Fruit fly (Drosophila melanogaster) whole organism, wandering third instar larva: Measurements from ENCODE around the gene Hou.

Experiments used
- Abd-B ChIP-seq: fragments of >200 bp; optimal IDR thresholded peaks from 2 replicates; lab custom pipeline; 2017; ENCODE audit warnings: missing biosample characterization, missing genetic modification characterization
- CG9705 ChIP-seq: fragments of 200-800 bp; sonication (Bioruptor generic); optimal IDR thresholded peaks from 2 replicates; lab custom pipeline; 2018; ENCODE audit warnings: missing biosample characterization, mild to moderate bottlenecking, missing genetic modification characterization
- CrebA ChIP-seq: fragments of 200-800 bp; sonication (Bioruptor generic); optimal IDR thresholded peaks from 2 replicates; lab custom pipeline; 2016; ENCODE audit warnings: missing biosample characterization, mild to moderate bottlenecking, missing genetic modification characterization, borderline replicate concordance
- GATAd ChIP-seq: sonication (Bioruptor generic); optimal IDR thresholded peaks from 2 replicates; lab custom pipeline; 2016; ENCODE audit warnings: missing biosample characterization, missing genetic modification characterization
- HLH106 ChIP-seq: fragments of 200-800 bp; optimal IDR thresholded peaks from 3 replicates; lab custom pipeline; 2019; ENCODE audit warnings: missing biosample characterization, mild to moderate bottlenecking, missing genetic modification characterization, moderate library complexity
- Hnf4 ChIP-seq: fragments of 200-800 bp; sonication (Bioruptor generic); optimal IDR thresholded peaks from 2 replicates; lab custom pipeline; 2016; ENCODE audit warnings: missing biosample characterization, mild to moderate bottlenecking, missing genetic modification characterization
- Hr78 ChIP-seq: fragments of >200 bp; optimal IDR thresholded peaks from 2 replicates; lab custom pipeline; 2017; ENCODE audit warnings: missing biosample characterization, missing genetic modification characterization
- Hr83 ChIP-seq: fragments of 200-300 bp; sonication (Bioruptor generic); optimal IDR thresholded peaks from 2 replicates; lab custom pipeline; 2016; ENCODE audit warnings: missing biosample characterization, mild to moderate bottlenecking, missing genetic modification characterization, moderate library complexity; ENCODE audit not compliant: poor library complexity, severe bottlenecking
- Mio ChIP-seq: sonication (Bioruptor generic); optimal IDR thresholded peaks from 2 replicates; lab custom pipeline; 2016; ENCODE audit warnings: missing biosample characterization, missing genetic modification characterization
- Myc ChIP-seq: fragments of >200 bp; optimal IDR thresholded peaks from 2 replicates; lab custom pipeline; 2017
- N ChIP-seq: fragments of >200 bp; optimal IDR thresholded peaks from 2 replicates; lab custom pipeline; 2018; ENCODE audit warnings: missing biosample characterization, missing external identifiers, missing genetic modification characterization
- OdsH ChIP-seq: fragments of 200-800 bp; sonication (Bioruptor generic); optimal IDR thresholded peaks from 2 replicates; lab custom pipeline; 2016; ENCODE audit warnings: missing biosample characterization, mild to moderate bottlenecking, missing genetic modification characterization
- Rel ChIP-seq, 2 experiments: fragments of 200-800 bp; sonication (Bioruptor generic) in 1 of 2; optimal IDR thresholded peaks; 2 replicates in 1 of 2; 3 replicates in 1 of 2; lab custom pipeline; 2016 to 2019; ENCODE audit warnings: mild to moderate bottlenecking in 2 of 2, missing biosample characterization in 2 of 2, missing genetic modification characterization in 2 of 2, moderate library complexity in 1 of 2
- Sp1 ChIP-seq: fragments of 200-800 bp; sonication (Bioruptor generic); optimal IDR thresholded peaks from 3 replicates; lab custom pipeline; 2019; ENCODE audit warnings: missing biosample characterization, mild to moderate bottlenecking, missing genetic modification characterization, moderate library complexity
- Vsx2 ChIP-seq: fragments of 200-300, 225-300 bp; sonication (Bioruptor generic); optimal IDR thresholded peaks from 2 replicates; lab custom pipeline; 2018; ENCODE audit warnings: missing biosample characterization, missing genetic modification characterization; ENCODE audit not compliant: partially characterized antibody
- br ChIP-seq: fragments of 200-800 bp; sonication (Bioruptor generic); optimal IDR thresholded peaks from 2 replicates; lab custom pipeline; 2016; ENCODE audit warnings: missing biosample characterization, missing genetic modification characterization
- brk ChIP-seq: fragments of 200-800 bp; sonication (Bioruptor generic); optimal IDR thresholded peaks from 2 replicates; lab custom pipeline; 2016; ENCODE audit warnings: missing biosample characterization, mild to moderate bottlenecking, missing genetic modification characterization
- dl ChIP-seq, 2 experiments: fragments of 175-275, 200-275 bp in 1 of 2; fragments of 200-275 bp in 1 of 2; sonication (Bioruptor generic); optimal IDR thresholded peaks; lab custom pipeline; 2018; ENCODE audit warnings: mild to moderate bottlenecking in 2 of 2, missing biosample characterization in 2 of 2, missing genetic modification characterization in 2 of 2, moderate library complexity in 2 of 2; ENCODE audit not compliant: partially characterized antibody in 2 of 2, insufficient read depth in 1 of 2
- dmrt93B ChIP-seq: fragments of 200-800 bp; sonication (Bioruptor generic); optimal IDR thresholded peaks from 2 replicates; lab custom pipeline; 2018; ENCODE audit warnings: missing biosample characterization, mild to moderate bottlenecking, missing genetic modification characterization
- ey ChIP-seq: fragments of 200-800 bp; sonication (Bioruptor generic); optimal IDR thresholded peaks from 2 replicates; lab custom pipeline; 2016; ENCODE audit warnings: missing biosample characterization, missing genetic modification characterization
- foxo ChIP-seq, 2 experiments: fragments of 200-800 bp; sonication (Bioruptor generic); optimal IDR thresholded peaks; 2 replicates in 1 of 2; 3 replicates in 1 of 2; lab custom pipeline; 2016 to 2017; ENCODE audit warnings: missing biosample characterization in 2 of 2, missing genetic modification characterization in 2 of 2
- fru ChIP-seq: fragments of 200-800 bp; sonication (Bioruptor generic); optimal IDR thresholded peaks from 3 replicates; lab custom pipeline; 2016; ENCODE audit warnings: missing biosample characterization, mild to moderate bottlenecking, missing genetic modification characterization
- h ChIP-seq: fragments of 200-800 bp; sonication (Bioruptor generic); optimal IDR thresholded peaks from 3 replicates; lab custom pipeline; 2016; ENCODE audit warnings: missing biosample characterization, mild to moderate bottlenecking, missing genetic modification characterization
- jim ChIP-seq: fragments of 175-275, 200-325 bp; sonication (Bioruptor generic); optimal IDR thresholded peaks from 2 replicates; lab custom pipeline; 2016; ENCODE audit warnings: missing biosample characterization, mild to moderate bottlenecking, missing genetic modification characterization
- lola ChIP-seq: fragments of >200 bp; optimal IDR thresholded peaks from 2 replicates; lab custom pipeline; 2017; ENCODE audit warnings: missing biosample characterization, missing genetic modification characterization
- pan ChIP-seq: fragments of >200 bp; optimal IDR thresholded peaks from 2 replicates; lab custom pipeline; 2017
- psq ChIP-seq: fragments of 200-800 bp; sonication (Bioruptor generic); optimal IDR thresholded peaks from 3 replicates; lab custom pipeline; 2017; ENCODE audit warnings: missing biosample characterization, mild to moderate bottlenecking, missing genetic modification characterization, moderate library complexity
- rgr ChIP-seq: fragments of 200-800 bp; sonication (Bioruptor generic); optimal IDR thresholded peaks from 3 replicates; lab custom pipeline; 2016; ENCODE audit warnings: missing biosample characterization, mild to moderate bottlenecking, missing genetic modification characterization
- sv ChIP-seq: fragments of 200-800 bp; sonication (Bioruptor generic); optimal IDR thresholded peaks from 3 replicates; lab custom pipeline; 2016; ENCODE audit warnings: missing biosample characterization, missing genetic modification characterization
- tai ChIP-seq: sonication (Bioruptor generic); optimal IDR thresholded peaks from 2 replicates; lab custom pipeline; 2016; ENCODE audit warnings: missing biosample characterization, missing genetic modification characterization
- usp ChIP-seq: fragments of >200 bp; optimal IDR thresholded peaks from 2 replicates; lab custom pipeline; 2017; ENCODE audit warnings: missing biosample characterization, missing genetic modification characterization
- woc ChIP-seq: sonication (Bioruptor generic); optimal IDR thresholded peaks from 2 replicates; lab custom pipeline; 2016; ENCODE audit warnings: missing biosample characterization, mild to moderate bottlenecking, missing genetic modification characterization

Hou gene

dm6 chrX:18668293-18668692, 18.0 kb upstream of the Hou start:
- TF ChIP-seq psq (GFP tag; lab: Kevin White, UChicago) (no peak), Hnf4 (GFP tag; lab: Kevin White, UChicago) (no peak), dl (GFP tag; optimal IDR thresholded peaks at IDR 0.05; lab: Kevin White, UChicago; ENCODE audit: insufficient read depth in 1 of 2, partially characterized antibody in 2 of 2) (no peak), HLH106 (tag; lab: Kevin White, UChicago) (no peak), N (no peak), Sp1 (no peak), br (GFP tag; lab: Kevin White, UChicago) (no peak), GATAd (GFP tag; lab: Kevin White, UChicago) (no peak), dmrt93B (GFP tag; lab: Kevin White, UChicago) (no peak), Rel (GFP tag; optimal IDR thresholded peaks at IDR 0.05; lab: Kevin White, UChicago) (no peak), Rel (tag; optimal IDR thresholded peaks at IDR 0.05; lab: Kevin White, UChicago) (no peak), pan (lab: Kevin White, UChicago) (no peak), foxo (GFP tag; optimal IDR thresholded peaks at IDR 0.05; lab: Kevin White, UChicago) (no peak), OdsH (GFP tag; lab: Kevin White, UChicago) (no peak), h (GFP tag; lab: Kevin White, UChicago) (no peak)

dm6 chrX:18665715-18666267, 15.5 kb upstream of the Hou start:
- no peak for TF ChIP-seq ey (GFP tag; lab: Kevin White, UChicago)
- no peak for TF ChIP-seq br (GFP tag; lab: Kevin White, UChicago)
- TF ChIP-seq sv (GFP tag; lab: Kevin White, UChicago), result no peak
- TF ChIP-seq CrebA (GFP tag; lab: Kevin White, UChicago), result no peak
- TF ChIP-seq lola (GFP tag; lab: Kevin White, UChicago), result no peak
- TF ChIP-seq Myc (lab: Kevin White, UChicago), result no peak
- TF ChIP-seq GATAd (GFP tag; lab: Kevin White, UChicago), result no peak
- no peak for TF ChIP-seq Hr83
- no peak for TF ChIP-seq N
- no peak for TF ChIP-seq usp
- TF ChIP-seq rgr (GFP tag; lab: Kevin White, UChicago), result no peak
- no peak for TF ChIP-seq dl (GFP tag; optimal IDR thresholded peaks at IDR 0.05; lab: Kevin White, UChicago; ENCODE audit: insufficient read depth in 1 of 2, partially characterized antibody in 2 of 2)
- no peak for TF ChIP-seq psq (GFP tag; lab: Kevin White, UChicago)
- no peak for TF ChIP-seq jim (GFP tag; lab: Kevin White, UChicago)

dm6 chrX:18663362-18663761, 13.1 kb upstream of the Hou start:
- no peak for TF ChIP-seq Abd-B (GFP tag; lab: Kevin White, UChicago)

- TF ChIP-seq OdsH (GFP tag; lab: Kevin White, UChicago), result no peak
- no peak for TF ChIP-seq HLH106 (tag; lab: Kevin White, UChicago)
- no peak for TF ChIP-seq Vsx2 (GFP tag; lab: Kevin White, UChicago)
- no peak for TF ChIP-seq rgr (GFP tag; lab: Kevin White, UChicago)
- TF ChIP-seq Hr78 (GFP tag; lab: Kevin White, UChicago), result no peak
- TF ChIP-seq Abd-B (GFP tag; lab: Kevin White, UChicago), result no peak
- TF ChIP-seq Rel (GFP tag; optimal IDR thresholded peaks at IDR 0.05; lab: Kevin White, UChicago), result no peak
- TF ChIP-seq Rel (tag; optimal IDR thresholded peaks at IDR 0.05; lab: Kevin White, UChicago), result no peak
- TF ChIP-seq tai, result no peak
- TF ChIP-seq fru, result no peak
- no peak for TF ChIP-seq Hnf4 (GFP tag; lab: Kevin White, UChicago)
- no peak for TF ChIP-seq usp
- TF ChIP-seq ey (GFP tag; lab: Kevin White, UChicago), result no peak
- TF ChIP-seq Mio (GFP tag; lab: Kevin White, UChicago), result no peak
- no peak for TF ChIP-seq brk (GFP tag; lab: Kevin White, UChicago)
- no peak for TF ChIP-seq CG9705
- no peak for TF ChIP-seq jim (GFP tag; lab: Kevin White, UChicago)
- no peak for TF ChIP-seq CrebA (GFP tag; lab: Kevin White, UChicago)
- no peak for TF ChIP-seq woc (GFP tag; lab: Kevin White, UChicago)
These were observed 11.8 kb upstream of the Hou start, which contains the start of gene CG6696 for dm6 chrX:18662053-18662452. Gene CG6696, minus strand, starts transcription at chrX:18662153.
